Fruit fly (Drosophila melanogaster) whole organism, embryonic: ENCODE results near the gene CG14237.
A peak's percentile ranks its signal among the peaks of the same experiment; 100 is the strongest.

Source experiments
- Bdp1 ChIP-seq: fragments of 200-800 bp; sonication (Bioruptor generic); optimal IDR thresholded peaks from 3 replicates; lab custom pipeline; 2016; ENCODE audit warnings: missing biosample characterization, missing genetic modification characterization
- CG1024 ChIP-seq: fragments of 200-800 bp; sonication (Bioruptor generic); IDR thresholded peaks from 2 replicates; pipeline ENCODE4 v1.3.6; 2022; ENCODE audit warnings: missing biosample characterization, missing genetic modification characterization
- CG12155 ChIP-seq: fragments of 200-800 bp; sonication (Bioruptor generic); optimal IDR thresholded peaks from 3 replicates; lab custom pipeline; 2016; ENCODE audit warnings: missing biosample characterization, missing genetic modification characterization
- CG12236 ChIP-seq: fragments of 200-800 bp; sonication (Bioruptor generic); optimal IDR thresholded peaks from 2 replicates; lab custom pipeline; 2016; ENCODE audit warnings: missing biosample characterization, missing genetic modification characterization
- CG13775 ChIP-seq: fragments of 200-800 bp; sonication (Bioruptor generic); optimal IDR thresholded peaks from 3 replicates; lab custom pipeline; 2017; ENCODE audit warnings: missing biosample characterization, mild to moderate bottlenecking, missing genetic modification characterization
- CG15073 ChIP-seq: fragments of 200-800 bp; sonication (Bioruptor generic); optimal IDR thresholded peaks from 2 replicates; lab custom pipeline; 2016; ENCODE audit warnings: missing biosample characterization, missing genetic modification characterization
- CG17359 ChIP-seq: fragments of 200-800 bp; sonication (Bioruptor generic); optimal IDR thresholded peaks from 3 replicates; lab custom pipeline; 2018; ENCODE audit warnings: missing biosample characterization, mild to moderate bottlenecking, missing genetic modification characterization, moderate library complexity
- CG17829 ChIP-seq: fragments of 200-800 bp; optimal IDR thresholded peaks from 2 replicates; lab custom pipeline; 2019; ENCODE audit warnings: missing biosample characterization, mild to moderate bottlenecking, missing genetic modification characterization, moderate library complexity
- CG2199 ChIP-seq: fragments of 200-800 bp; sonication (Bioruptor generic); IDR thresholded peaks from 3 replicates; pipeline ENCODE4 v1.3.6; 2022; ENCODE audit warnings: missing biosample characterization, missing genetic modification characterization
- CG5953 ChIP-seq: fragments of 200-800 bp; sonication (Bioruptor generic); IDR thresholded peaks from 2 replicates; pipeline ENCODE4 v1.3.6; 2022; ENCODE audit warnings: missing biosample characterization, missing genetic modification characterization
- CG6654 ChIP-seq: fragments of 200-800 bp; sonication (Bioruptor generic); optimal IDR thresholded peaks from 2 replicates; lab custom pipeline; 2017; ENCODE audit warnings: missing biosample characterization, mild to moderate bottlenecking, missing genetic modification characterization
- CG7372 ChIP-seq: fragments of 200-800 bp; sonication (Bioruptor generic); IDR thresholded peaks from 2 replicates; pipeline ENCODE4 v1.3.6; 2022; ENCODE audit warnings: missing biosample characterization, missing genetic modification characterization
- CkIIα-i1 ChIP-seq: fragments of 200-800 bp; sonication (Bioruptor generic); IDR thresholded peaks from 2 replicates; pipeline ENCODE4 v1.3.6; 2022; ENCODE audit warnings: missing biosample characterization, missing genetic modification characterization
- Dbx ChIP-seq: fragments of 200-800 bp; sonication (Bioruptor generic); IDR thresholded peaks from 3 replicates; pipeline ENCODE4 v1.3.6; 2022; ENCODE audit warnings: missing biosample characterization, missing genetic modification characterization
- Drgx ChIP-seq: fragments of 200-800 bp; sonication (Bioruptor generic); IDR thresholded peaks from 2 replicates; pipeline ENCODE4 v1.3.6; 2022; ENCODE audit warnings: missing biosample characterization, missing genetic modification characterization
- Ets65A ChIP-seq: fragments of 200-800 bp; sonication (Bioruptor generic); peaks from one replicate; lab custom pipeline; 2016; ENCODE audit warnings: missing biosample characterization, missing genetic modification characterization
- Hand ChIP-seq: fragments of 200-800 bp; sonication (Bioruptor generic); optimal IDR thresholded peaks from 2 replicates; lab custom pipeline; 2017; ENCODE audit warnings: mild to moderate bottlenecking, missing biosample characterization, missing genetic modification reagents, missing genetic modification characterization
- Hr39 ChIP-seq: fragments of >200 bp; optimal IDR thresholded peaks from 2 replicates; lab custom pipeline; 2017
- MTF-1 ChIP-seq: fragments of 200-800 bp; sonication (Bioruptor generic); optimal IDR thresholded peaks from 2 replicates; lab custom pipeline; 2018; ENCODE audit warnings: missing biosample characterization, mild to moderate bottlenecking, missing genetic modification characterization, borderline replicate concordance
- Nf-YB ChIP-seq: fragments of 200-800 bp; sonication (Bioruptor generic); optimal IDR thresholded peaks from 3 replicates; lab custom pipeline; 2019; ENCODE audit warnings: missing biosample characterization, mild to moderate bottlenecking, missing genetic modification characterization, moderate library complexity
- abd-A ChIP-seq: fragments of 200-800 bp; sonication (Bioruptor generic); optimal IDR thresholded peaks from 3 replicates; lab custom pipeline; 2019; ENCODE audit warnings: missing biosample characterization, mild to moderate bottlenecking, missing genetic modification characterization, moderate library complexity
- ato ChIP-seq: fragments of 200-800 bp; sonication (Bioruptor generic); IDR thresholded peaks from 2 replicates; pipeline ENCODE4 v1.3.6; 2022; ENCODE audit warnings: missing biosample characterization, missing genetic modification characterization; ENCODE audit not compliant: partially characterized antibody
- bsh ChIP-seq, 2 experiments: fragments of 200-800 bp; sonication (Bioruptor generic); optimal IDR thresholded peaks; 2 replicates each; lab custom pipeline; 2017 to 2018; ENCODE audit warnings: mild to moderate bottlenecking in 2 of 2, missing biosample characterization in 2 of 2, missing genetic modification characterization in 2 of 2, moderate library complexity in 1 of 2
- cad ChIP-seq: fragments of >200 bp; optimal IDR thresholded peaks from 2 replicates; lab custom pipeline; 2017; ENCODE audit warnings: missing biosample characterization, missing genetic modification characterization
- chn ChIP-seq: fragments of 200-800 bp; sonication (Bioruptor generic); optimal IDR thresholded peaks from 2 replicates; lab custom pipeline; 2016; ENCODE audit warnings: missing biosample characterization, missing genetic modification characterization
- exex ChIP-seq: fragments of 200-800 bp; sonication (Bioruptor generic); optimal IDR thresholded peaks from 4 replicates; lab custom pipeline; 2018; ENCODE audit warnings: missing biosample characterization, mild to moderate bottlenecking, missing genetic modification characterization, moderate library complexity
- fd3F ChIP-seq: fragments of 200-800 bp; sonication (Bioruptor generic); optimal IDR thresholded peaks from 2 replicates; lab custom pipeline; 2018; ENCODE audit warnings: missing biosample characterization, mild to moderate bottlenecking, missing genetic modification characterization, moderate library complexity
- gsb ChIP-seq: fragments of 200-800 bp; sonication (Bioruptor generic); IDR thresholded peaks from 2 replicates; pipeline ENCODE4 v1.3.6; 2022; ENCODE audit warnings: missing biosample characterization, missing genetic modification characterization
- ind ChIP-seq: fragments of 200-800 bp; sonication (Bioruptor generic); optimal IDR thresholded peaks from 3 replicates; lab custom pipeline; 2016; ENCODE audit warnings: missing biosample characterization, missing genetic modification characterization
- inv ChIP-seq: fragments of 200-800 bp; sonication (Bioruptor generic); IDR thresholded peaks from 2 replicates; pipeline ENCODE4 v1.3.6; 2022; ENCODE audit warnings: missing biosample characterization, missing genetic modification characterization; ENCODE audit not compliant: partially characterized antibody
- mirr ChIP-seq: fragments of 200-800 bp; sonication (Bioruptor generic); optimal IDR thresholded peaks from 3 replicates; lab custom pipeline; 2018; ENCODE audit warnings: missing biosample characterization, mild to moderate bottlenecking, missing genetic modification characterization
- nom ChIP-seq: fragments of 200-800 bp; sonication (Bioruptor generic); optimal IDR thresholded peaks from 2 replicates; lab custom pipeline; 2017; ENCODE audit warnings: missing biosample characterization, missing genetic modification characterization, mild to moderate bottlenecking, moderate library complexity, missing genetic modification reagents
- phol ChIP-seq: fragments of 200-800 bp; sonication (Bioruptor generic); optimal IDR thresholded peaks from 3 replicates; lab custom pipeline; 2018; ENCODE audit warnings: missing biosample characterization, mild to moderate bottlenecking, missing genetic modification characterization, moderate library complexity
- rib ChIP-seq: fragments of 200-800 bp; sonication (Bioruptor generic); IDR thresholded peaks from 2 replicates; pipeline ENCODE4 v1.3.6; 2022; ENCODE audit warnings: missing biosample characterization, missing genetic modification characterization
- so ChIP-seq: fragments of 200-800 bp; sonication (Bioruptor generic); IDR thresholded peaks from 3 replicates; pipeline ENCODE4 v1.3.6; 2022; ENCODE audit warnings: missing biosample characterization, missing genetic modification characterization
- tap ChIP-seq: fragments of 200-800 bp; optimal IDR thresholded peaks from 3 replicates; lab custom pipeline; 2019; ENCODE audit warnings: missing biosample characterization, mild to moderate bottlenecking, missing genetic modification characterization, moderate library complexity
- tin ChIP-seq: fragments of 200-800 bp; sonication (Bioruptor generic); optimal IDR thresholded peaks from 3 replicates; lab custom pipeline; 2016; ENCODE audit warnings: missing biosample characterization, missing genetic modification characterization
- ttk ChIP-seq: fragments of 200-800 bp; sonication (Bioruptor generic); IDR thresholded peaks from 2 replicates; pipeline ENCODE4 v2.1.2; 2022; ENCODE audit warnings: missing biosample characterization, missing genetic modification characterization

CG14237 gene

dm6 chr3R:26463558-26463957 lies 6.9 kb downstream of the CG14237 start:
- TF ChIP-seq CG7372 (GFP tag; lab: Robert Waterston, UW) (no peak), Ets65A (GFP tag; lab: Kevin White, UChicago) (no peak), CkIIα-i1 (GFP tag; lab: Robert Waterston, UW) (no peak), phol (no peak), Bdp1 (GFP tag; lab: Kevin White, UChicago) (no peak), fd3F (GFP tag; lab: Kevin White, UChicago) (no peak), CG12236 (GFP tag; lab: Kevin White, UChicago) (no peak), tin (GFP tag; lab: Kevin White, UChicago) (no peak), abd-A (tag; lab: Kevin White, UChicago) (no peak), chn (GFP tag; lab: Kevin White, UChicago) (no peak)
- TF ChIP-seq, all 482 proteins: peak for 0

dm6 chr3R:26464370-26464769 lies 7.7 kb downstream of the CG14237 start:
- TF ChIP-seq bsh (GFP tag; optimal IDR thresholded peaks at IDR 0.05; lab: Kevin White, UChicago) (peak in 1 of 2 experiments; percentile 29), Ets65A (GFP tag; lab: Kevin White, UChicago) (peak; percentile 41), Drgx (GFP tag; lab: Robert Waterston, UW) (peak; percentile 25; the same call in 1 of the 2 replicates), nom (GFP tag; lab: Kevin White, UChicago) (peak; percentile 82), CG7372 (GFP tag; lab: Robert Waterston, UW) (peak; percentile 41; the same call in 1 of the 2 replicates), Hand (GFP tag; lab: Kevin White, UChicago) (no peak), CG6654 (GFP tag; lab: Kevin White, UChicago) (no peak)

dm6 chr3R:26465121-26465520 lies 8.4 kb downstream of the CG14237 start:
- TF ChIP-seq so (GFP tag; lab: Robert Waterston, UW) (no peak), exex (tag; lab: Kevin White, UChicago) (peak; percentile 52), cad (GFP tag; lab: Kevin White, UChicago) (no peak), mirr (GFP tag; lab: Kevin White, UChicago) (peak; percentile 66)
- TF ChIP-seq, all 482 proteins: peak for 2

- TF ChIP-seq tap (tag; lab: Kevin White, UChicago) (no peak), Ets65A (GFP tag; lab: Kevin White, UChicago) (peak; percentile 66)
Observed at dm6 chr3R:26478040-26478439, 21.4 kb downstream of the CG14237 start.

- TF ChIP-seq Hr39 (lab: Kevin White, UChicago) (peak; percentile 53), gsb (no peak), Nf-YB (no peak), inv (GFP tag; lab: Robert Waterston, UW) (no peak)
Observed at dm6 chr3R:26478644-26479043, 22.0 kb downstream of the CG14237 start.

dm6 chr3R:26479208-26479607 lies 22.5 kb downstream of the CG14237 start:
- TF ChIP-seq ttk (GFP tag; lab: Robert Waterston, UW), result no peak
- peak; percentile 71 for TF ChIP-seq Drgx (GFP tag; lab: Robert Waterston, UW)
- TF ChIP-seq, all 482 proteins: peak for 1

- TF ChIP-seq MTF-1 (GFP tag; lab: Kevin White, UChicago) (no peak), Drgx (GFP tag; lab: Robert Waterston, UW) (0 out of 2 replicates have a peak, but pooled peaks have one; percentile 24)
Observed at dm6 chr3R:26480362-26480761, 23.7 kb downstream of the CG14237 start.

- no peak for TF ChIP-seq CG17359 (tag; lab: Kevin White, UChicago)
- TF ChIP-seq ato (GFP tag; lab: Robert Waterston, UW), result no peak
- TF ChIP-seq CG13775, result no peak
- no peak for TF ChIP-seq CG12155
- TF ChIP-seq CG2199, result no peak
- no peak for TF ChIP-seq CG15073
- no peak for TF ChIP-seq Dbx (GFP tag; lab: Robert Waterston, UW)
- no peak for TF ChIP-seq CG17829 (tag; lab: Kevin White, UChicago)
- TF ChIP-seq ind (GFP tag; lab: Kevin White, UChicago), result no peak
- TF ChIP-seq CG1024 (GFP tag; lab: Robert Waterston, UW), result no peak
- TF ChIP-seq CG5953, result no peak
- no peak for TF ChIP-seq rib
Observed at dm6 chr3R:26481231-26481630, 24.6 kb downstream of the CG14237 start.
